Worm (Caenorhabditis elegans): ENCODE measurements around the gene Y22F5A.11.

- TF ChIP-seq fos-1 (tag; optimal IDR thresholded peaks at IDR 0.05) = no peak
- no peak for TF ChIP-seq unc-62 (GFP tag; optimal IDR thresholded peaks at IDR 0.05)
- TF ChIP-seq egl-27 (tag; optimal IDR thresholded peaks at IDR 0.05) = no peak
- no peak for TF ChIP-seq ama-1 (optimal IDR thresholded peaks at IDR 0.05)
- TF ChIP-seq unc-55 (GFP tag; optimal IDR thresholded peaks at IDR 0.05) = no peak
- no peak for TF ChIP-seq ceh-82 (tag; optimal IDR thresholded peaks at IDR 0.05)
- TF ChIP-seq mdl-1 (tag; optimal IDR thresholded peaks at IDR 0.05) = no peak
- TF ChIP-seq lin-13 (GFP tag; optimal IDR thresholded peaks at IDR 0.05) = no peak
- no peak for TF ChIP-seq nhr-21 (tag; optimal IDR thresholded peaks at IDR 0.05)
- no peak for TF ChIP-seq unc-39 (tag; optimal IDR thresholded peaks at IDR 0.05)
Observed at ce11 chrV:10314371-10314770, 38.9 kb upstream of the Y22F5A.11 start, which contains the start of gene trx-2.

All from whole organism, L2 larva.